Worm (Caenorhabditis elegans) whole organism, L4/young adult: ENCODE measurements around the gene Y39A3B.1.

Experiments used
- W03F9.2 ChIP-seq: fragments of 150-350 bp; optimal IDR thresholded peaks from 2 replicates; lab custom pipeline; 2014; ENCODE audit warnings: missing biosample characterization, missing genetic modification characterization
- dao-5 ChIP-seq: sonication (generic microtip); optimal IDR thresholded peaks from 2 replicates; lab custom pipeline; 2016; ENCODE audit warnings: missing genotype, missing genetic modification characterization, moderate library complexity, missing compliant biosample characterization
- him-1 ChIP-seq: sonication (generic microtip); optimal IDR thresholded peaks from 2 replicates; lab custom pipeline; 2016; ENCODE audit warnings: missing genotype, missing genetic modification reagents, missing genetic modification characterization, missing compliant biosample characterization

- TF ChIP-seq him-1 (tag; lab: Kevin White, UChicago) (no peak), W03F9.2 (tag; lab: Kevin White, UChicago) (no peak), dao-5 (no peak)
These were observed 3.1 kb downstream of the Y39A3B.1 start for ce11 chrIII:2008894-2009293.
